Worm (Caenorhabditis elegans) whole organism, young adult: ENCODE measurements around the gene mccc-2.
A peak's percentile ranks its signal among the peaks of the same experiment; 100 is the strongest.

Source experiments
- F39B2.1 ChIP-seq: fragments of 200-800 bp; sonication (Bioruptor generic); IDR thresholded peaks from 2 replicates; pipeline ENCODE4 v1.3.6; 2022; ENCODE audit warnings: missing genetic modification reagents, missing genetic modification characterization, missing compliant biosample characterization
- ama-1 ChIP-seq, 3 experiments: fragments of 150-350 bp in 1 of 3; sonication (generic microtip) in 2 of 3; optimal IDR thresholded peaks; 2 replicates each; lab custom pipeline; 2014 to 2018; ENCODE audit warnings: missing biosample characterization in 2 of 3, missing genetic modification characterization in 2 of 3, missing genetic modification reagents in 2 of 3
- efl-1 ChIP-seq: fragments of 150-350 bp; optimal IDR thresholded peaks from 2 replicates; lab custom pipeline; 2014; ENCODE audit warnings: missing biosample characterization, missing genetic modification reagents, missing genetic modification characterization
- hlh-26 ChIP-seq: fragments of 200-800 bp; sonication (Bioruptor generic); conservative IDR thresholded peaks from 2 replicates; pipeline ENCODE4 v1.3.6; 2022; ENCODE audit warnings: missing genetic modification reagents, missing genetic modification characterization, missing compliant biosample characterization
- snpc-1.3 ChIP-seq: sonication (generic microtip); optimal IDR thresholded peaks from 2 replicates; lab custom pipeline; 2017; ENCODE audit warnings: missing genetic modification characterization, mild to moderate bottlenecking, missing compliant biosample characterization, antibody characterized with exemption, moderate library complexity, missing genotype, missing genetic modification reagents; ENCODE audit not compliant: insufficient read depth
- tbp1 ChIP-seq: fragments of 200-800 bp; sonication (Bioruptor generic); optimal IDR thresholded peaks from 2 replicates; lab custom pipeline; 2018; ENCODE audit warnings: mild to moderate bottlenecking, missing genetic modification characterization, missing compliant biosample characterization
- ztf-22 ChIP-seq: fragments of 200-800 bp; sonication (Bioruptor generic); optimal IDR thresholded peaks from 2 replicates; lab custom pipeline; 2018; ENCODE audit warnings: mild to moderate bottlenecking, missing genetic modification characterization, moderate library complexity, missing compliant biosample characterization

DNA sequence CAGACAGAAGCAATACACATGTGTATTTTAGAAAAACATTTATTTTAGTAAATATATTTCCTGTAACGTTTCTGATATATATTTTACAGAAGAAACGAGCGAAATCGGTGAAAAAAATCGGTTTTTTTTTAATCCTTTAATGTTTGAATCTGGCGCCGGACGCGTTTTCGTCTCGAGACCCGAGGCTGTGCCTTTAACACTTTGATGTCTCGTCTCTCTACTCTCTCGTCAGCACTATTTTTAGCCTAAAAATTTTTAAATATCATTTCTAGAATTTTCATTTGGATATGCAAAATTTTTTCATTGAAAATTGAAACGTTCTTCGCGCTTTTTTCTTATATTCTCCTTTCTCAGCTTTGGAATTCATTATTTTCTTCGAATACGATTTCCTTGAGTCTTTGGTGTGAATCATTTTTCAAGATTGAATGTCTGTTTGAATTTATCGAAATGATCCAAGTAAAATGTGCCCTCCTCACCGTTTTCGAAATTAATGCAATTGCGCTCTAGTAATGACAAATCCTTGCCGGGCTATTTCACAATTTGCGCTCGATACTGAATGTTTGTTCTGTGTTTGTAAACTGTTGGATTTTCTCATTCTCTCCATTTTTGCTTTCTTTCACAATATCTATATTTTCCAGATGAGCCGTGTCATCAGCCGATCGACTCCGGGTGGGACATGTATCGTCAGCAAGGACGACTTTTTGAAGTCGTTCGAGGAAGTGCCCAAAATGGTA, 34.6 kb downstream of the mccc-2 start, which contains the start of gene cls-2:
- TF ChIP-seq tbp1 (GFP tag; lab: Kevin White, UChicago) (no peak), efl-1 (GFP tag; lab: Kevin White, UChicago) (peak; percentile 72), snpc-1.3 (peak; percentile 43), ztf-22 (no peak), hlh-26 (GFP tag; lab: Robert Waterston, UW) (no peak), ama-1 (optimal IDR thresholded peaks at IDR 0.05; lab: Kevin White, UChicago) (peak; percentile 39), ama-1 (GFP tag; optimal IDR thresholded peaks at IDR 0.05; lab: Kevin White, UChicago) (peak in 1 of 2 experiments; percentile 21), F39B2.1 (GFP tag; lab: Robert Waterston, UW) (no peak)
